Worm (Caenorhabditis elegans) whole organism, L3 larva: ENCODE data around the gene fbxb-18.
A peak's percentile ranks its signal among the peaks of the same experiment; 100 is the strongest.

ENCODE experiments used
- ZK546.5 ChIP-seq: sonication (generic microtip); optimal IDR thresholded peaks from 2 replicates; lab custom pipeline; 2017; ENCODE audit warnings: missing biosample characterization, missing genetic modification characterization
- aly-2 ChIP-seq: fragments of 150-350 bp; optimal IDR thresholded peaks from 2 replicates; lab custom pipeline; 2014; ENCODE audit warnings: missing biosample characterization, missing genetic modification characterization
- ama-1 ChIP-seq: fragments of 150-350 bp; optimal IDR thresholded peaks from 2 replicates; lab custom pipeline; 2018
- ceh-16 ChIP-seq: sonication (generic microtip); optimal IDR thresholded peaks from 2 replicates; lab custom pipeline; 2017; ENCODE audit warnings: missing biosample characterization, missing genetic modification characterization
- ceh-9 ChIP-seq: sonication (generic microtip); optimal IDR thresholded peaks from 2 replicates; lab custom pipeline; 2018; ENCODE audit warnings: missing biosample characterization, missing genetic modification characterization
- egl-5 ChIP-seq: fragments of 150-350 bp; optimal IDR thresholded peaks from 2 replicates; lab custom pipeline; 2017; ENCODE audit warnings: missing biosample characterization, missing genetic modification reagents, missing genetic modification characterization, inconsistent platforms
- elt-3 ChIP-seq, 3 experiments: fragments of 150-350 bp in 1 of 3; sonication (generic microtip) in 2 of 3; optimal IDR thresholded peaks; 2 replicates in 2 of 3; 4 replicates in 1 of 3; lab custom pipeline; 2014 to 2017; ENCODE audit warnings: missing biosample characterization in 3 of 3, missing genetic modification characterization in 3 of 3
- eor-1 ChIP-seq, 2 experiments: fragments of 150-350 bp; optimal IDR thresholded peaks; 2 replicates each; lab custom pipeline; 2014 to 2018; ENCODE audit warnings: missing biosample characterization in 2 of 2, missing genetic modification characterization in 2 of 2
- fkh-10 ChIP-seq: sonication (generic microtip); optimal IDR thresholded peaks from 2 replicates; lab custom pipeline; 2017; ENCODE audit warnings: missing biosample characterization, missing genetic modification reagents, missing genetic modification characterization
- fkh-2 ChIP-seq: fragments of 150-350 bp; optimal IDR thresholded peaks from 2 replicates; lab custom pipeline; 2014; ENCODE audit warnings: missing biosample characterization, missing genetic modification reagents, missing genetic modification characterization
- jun-1 ChIP-seq: fragments of 150-350 bp; optimal IDR thresholded peaks from 2 replicates; lab custom pipeline; 2014; ENCODE audit warnings: missing biosample characterization, missing genetic modification reagents, missing genetic modification characterization
- lin-39 ChIP-seq: fragments of 150-350 bp; optimal IDR thresholded peaks from 2 replicates; lab custom pipeline; 2018; ENCODE audit warnings: missing biosample characterization, missing genetic modification reagents, missing genetic modification characterization
- lsy-12 ChIP-seq: sonication (generic microtip); optimal IDR thresholded peaks from 2 replicates; lab custom pipeline; 2016; ENCODE audit warnings: mild to moderate bottlenecking, missing genetic modification characterization, missing compliant biosample characterization
- nhr-11 ChIP-seq: fragments of 150-350 bp; optimal IDR thresholded peaks from 2 replicates; lab custom pipeline; 2014; ENCODE audit warnings: missing biosample characterization, missing genetic modification characterization
- nhr-12 ChIP-seq: fragments of 150-350 bp; optimal IDR thresholded peaks from 2 replicates; lab custom pipeline; 2014; ENCODE audit warnings: missing biosample characterization, missing genetic modification characterization
- nhr-237 ChIP-seq: fragments of 150-350 bp; optimal IDR thresholded peaks from 2 replicates; lab custom pipeline; 2014; ENCODE audit warnings: missing biosample characterization, missing genetic modification characterization
- nhr-25 ChIP-seq: sonication (generic microtip); optimal IDR thresholded peaks from 2 replicates; lab custom pipeline; 2017; ENCODE audit warnings: missing biosample characterization, missing genetic modification characterization
- nhr-28 ChIP-seq: fragments of 150-350 bp; optimal IDR thresholded peaks from 2 replicates; lab custom pipeline; 2014; ENCODE audit warnings: missing biosample characterization, missing genetic modification characterization
- nhr-67 ChIP-seq: fragments of 150-350 bp; optimal IDR thresholded peaks from 2 replicates; lab custom pipeline; 2014; ENCODE audit warnings: missing biosample characterization, missing genetic modification characterization
- nhr-77 ChIP-seq: fragments of 150-350 bp; optimal IDR thresholded peaks from 2 replicates; lab custom pipeline; 2014; ENCODE audit warnings: missing biosample characterization, missing genetic modification characterization
- pha-4 ChIP-seq: fragments of 150-350 bp; optimal IDR thresholded peaks from 2 replicates; lab custom pipeline; 2014; ENCODE audit warnings: missing biosample characterization, missing genetic modification reagents, missing genetic modification characterization
- pqm-1 ChIP-seq: fragments of 150-350 bp; optimal IDR thresholded peaks from 2 replicates; lab custom pipeline; 2017; ENCODE audit warnings: missing biosample characterization, missing genetic modification characterization, inconsistent platforms
- sea-2 ChIP-seq: fragments of 150-350 bp; sonication (generic microtip); optimal IDR thresholded peaks from 4 replicates; lab custom pipeline; 2014; ENCODE audit warnings: missing biosample characterization, missing genetic modification reagents, missing genetic modification characterization
- tbx-2 ChIP-seq: sonication (generic microtip); optimal IDR thresholded peaks from 2 replicates; lab custom pipeline; 2016; ENCODE audit warnings: mild to moderate bottlenecking, missing genetic modification characterization, missing compliant biosample characterization
- unc-39 ChIP-seq: sonication (generic microtip); optimal IDR thresholded peaks from 4 replicates; lab custom pipeline; 2017; ENCODE audit warnings: missing biosample characterization, missing genetic modification characterization
- ztf-11 ChIP-seq: fragments of 150-350 bp; optimal IDR thresholded peaks from 2 replicates; lab custom pipeline; 2014; ENCODE audit warnings: missing biosample characterization, missing genetic modification characterization

The fbxb-18 gene

ce11 chrII:1650502-1650901 lies 38.2 kb downstream of the fbxb-18 start, which contains the start of gene fbxb-20:
Gene fbxb-20, minus strand, starts transcription at chrII:1650602.
- no peak for TF ChIP-seq lin-39 (tag; lab: Kevin White, UChicago)

ce11 chrII:1648768-1649167 lies 39.9 kb downstream of the fbxb-18 start, which contains the start of gene fbxb-21:
Gene fbxb-21, minus strand, starts transcription at chrII:1648868.
- no peak for TF ChIP-seq tbx-2
- peak; percentile 44 for TF ChIP-seq fkh-10 (GFP tag; lab: Kevin White, UChicago)

ce11 chrII:1646199-1646598 lies 42.5 kb downstream of the fbxb-18 start, which contains the start of gene ZC204.17:
Gene ZC204.17, minus strand, starts transcription at chrII:1646299.
- TF ChIP-seq nhr-11 (tag; lab: Kevin White, UChicago) = no peak
- no peak for TF ChIP-seq ztf-11
- no peak for TF ChIP-seq nhr-25 (tag; lab: Kevin White, UChicago)
- no peak for TF ChIP-seq fkh-10 (GFP tag; lab: Kevin White, UChicago)
- TF ChIP-seq ama-1 = no peak
- TF ChIP-seq ceh-9 (tag; lab: Kevin White, UChicago) = no peak
- no peak for TF ChIP-seq elt-3 (tag; optimal IDR thresholded peaks at IDR 0.05; lab: Kevin White, UChicago)
- TF ChIP-seq aly-2 = no peak
- no peak for TF ChIP-seq lsy-12 (tag; lab: Kevin White, UChicago)
- TF ChIP-seq nhr-67 (tag; lab: Kevin White, UChicago) = no peak
- TF ChIP-seq pha-4 (tag; lab: Kevin White, UChicago) = no peak

ce11 chrII:1644777-1645348 lies 43.9 kb downstream of the fbxb-18 start, which contains the start of gene ZC204.6:
Gene ZC204.6, minus strand, starts transcription at chrII:1644827.
- TF ChIP-seq ama-1 (no peak), nhr-77 (tag; lab: Kevin White, UChicago) (no peak), sea-2 (GFP tag; lab: Kevin White, UChicago) (no peak), egl-5 (tag; lab: Kevin White, UChicago) (no peak), tbx-2 (no peak), nhr-237 (tag; lab: Kevin White, UChicago) (no peak), nhr-25 (tag; lab: Kevin White, UChicago) (no peak), ZK546.5 (tag; lab: Kevin White, UChicago) (no peak), unc-39 (tag; lab: Kevin White, UChicago) (no peak), nhr-28 (no peak), jun-1 (tag; lab: Kevin White, UChicago) (no peak), fkh-2 (tag; lab: Kevin White, UChicago) (no peak), eor-1 (tag; optimal IDR thresholded peaks at IDR 0.05; lab: Kevin White, UChicago) (no peak), pqm-1 (tag; lab: Kevin White, UChicago) (no peak), nhr-12 (no peak)
- TF ChIP-seq, all 47 proteins: peak for 0

ce11 chrII:1640496-1640895 lies 48.2 kb downstream of the fbxb-18 start, which contains the start of gene srh-72:
Gene srh-72, minus strand, starts transcription at chrII:1640596.
- no peak for TF ChIP-seq lsy-12 (tag; lab: Kevin White, UChicago)
- no peak for TF ChIP-seq nhr-237 (tag; lab: Kevin White, UChicago)
- no peak for TF ChIP-seq nhr-28
- no peak for TF ChIP-seq ceh-16 (tag; lab: Kevin White, UChicago)
- TF ChIP-seq, all 47 proteins: peak for 0
